Worm (Caenorhabditis elegans): ENCODE data around the gene hex-5.

Gene hex-5

ce11 chrX:14905161-14905560 lies at the start of gene hex-5:
TSS of gene hex-5 (minus strand) at chrX:14905261.
- TF ChIP-seq ref-1 (GFP tag; conservative IDR thresholded peaks at IDR 0.05) (no peak), ztf-29 (GFP tag; IDR thresholded peaks at IDR 0.05) (no peak), flt-1 (GFP tag; IDR thresholded peaks at IDR 0.05) (no peak), ztf-23 (GFP tag; IDR thresholded peaks at IDR 0.05) (no peak), med-1 (GFP tag; optimal IDR thresholded peaks at IDR 0.05; ENCODE audit: insufficient read depth) (no peak), cog-1 (tag; optimal IDR thresholded peaks at IDR 0.05) (no peak), T22C8.4 (GFP tag; IDR thresholded peaks at IDR 0.05) (no peak)

DNA sequence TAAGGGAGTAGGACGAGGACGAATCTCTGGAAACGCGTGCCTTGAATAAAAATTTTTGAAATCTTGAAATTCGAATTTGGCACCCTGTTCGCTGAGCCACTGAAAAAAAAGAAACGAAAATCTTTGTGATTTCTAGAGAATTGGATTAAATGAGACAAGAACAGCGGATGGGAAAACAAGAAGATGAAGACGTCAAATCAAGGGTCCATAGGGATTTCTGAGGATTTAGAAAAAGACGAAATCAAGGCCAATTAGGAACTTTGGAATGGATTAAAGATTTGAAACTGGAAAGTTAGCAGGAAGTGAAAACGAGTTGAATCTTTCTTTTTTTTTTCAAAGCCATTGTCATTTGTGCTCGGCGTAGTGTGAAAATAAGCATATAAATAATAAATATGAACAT lies 49.5 kb upstream of the hex-5 start, which contains the start of gene pag-3:
Gene pag-3 (minus strand): TSS at position 101 of the 400 bp plus-strand sequence.
- TF ChIP-seq med-1 (GFP tag; optimal IDR thresholded peaks at IDR 0.05; ENCODE audit: insufficient read depth), result no peak
- no peak for TF ChIP-seq klf-2 (GFP tag; conservative IDR thresholded peaks at IDR 0.05)
- no peak for TF ChIP-seq ztf-23 (GFP tag; IDR thresholded peaks at IDR 0.05)
- no peak for TF ChIP-seq flt-1 (GFP tag; IDR thresholded peaks at IDR 0.05)

ce11 chrX:14951797-14952196 lies 46.7 kb upstream of the hex-5 start:
- no peak for TF ChIP-seq ref-1 (GFP tag; conservative IDR thresholded peaks at IDR 0.05)
- TF ChIP-seq tab-1 (GFP tag; IDR thresholded peaks at IDR 0.05), result no peak
- no peak for TF ChIP-seq flt-1 (GFP tag; IDR thresholded peaks at IDR 0.05)
- TF ChIP-seq ztf-29 (GFP tag; IDR thresholded peaks at IDR 0.05), result no peak
- TF ChIP-seq ztf-23 (GFP tag; IDR thresholded peaks at IDR 0.05), result no peak
- no peak for TF ChIP-seq T22C8.4 (GFP tag; IDR thresholded peaks at IDR 0.05)
- no peak for TF ChIP-seq med-1 (GFP tag; optimal IDR thresholded peaks at IDR 0.05; ENCODE audit: insufficient read depth)
- no peak for TF ChIP-seq klf-2 (GFP tag; conservative IDR thresholded peaks at IDR 0.05)
- TF ChIP-seq cog-1 (tag; optimal IDR thresholded peaks at IDR 0.05), result no peak

ce11 chrX:14947355-14947668 lies 42.3 kb upstream of the hex-5 start:
- TF ChIP-seq ref-1 (GFP tag; conservative IDR thresholded peaks at IDR 0.05) (no peak), flt-1 (GFP tag; IDR thresholded peaks at IDR 0.05) (no peak), T22C8.4 (GFP tag; IDR thresholded peaks at IDR 0.05) (no peak), klf-2 (GFP tag; conservative IDR thresholded peaks at IDR 0.05) (no peak), tab-1 (GFP tag; IDR thresholded peaks at IDR 0.05) (no peak), ztf-29 (GFP tag; IDR thresholded peaks at IDR 0.05) (no peak), ztf-23 (GFP tag; IDR thresholded peaks at IDR 0.05) (no peak), cog-1 (tag; optimal IDR thresholded peaks at IDR 0.05) (no peak), med-1 (GFP tag; optimal IDR thresholded peaks at IDR 0.05; ENCODE audit: insufficient read depth) (no peak)

- TF ChIP-seq ztf-29 (GFP tag; IDR thresholded peaks at IDR 0.05) (0 out of 2 replicates have a peak, but pooled peaks have one; percentile 12), ref-1 (GFP tag; conservative IDR thresholded peaks at IDR 0.05) (no peak)
Observed at ce11 chrX:14946464-14947354, 41.6 kb upstream of the hex-5 start.

- no peak for TF ChIP-seq flt-1 (GFP tag; IDR thresholded peaks at IDR 0.05)
- no peak for TF ChIP-seq cog-1 (tag; optimal IDR thresholded peaks at IDR 0.05)
- TF ChIP-seq ztf-29 (GFP tag; IDR thresholded peaks at IDR 0.05), result no peak
- TF ChIP-seq T22C8.4 (GFP tag; IDR thresholded peaks at IDR 0.05), result no peak
- no peak for TF ChIP-seq ref-1 (GFP tag; conservative IDR thresholded peaks at IDR 0.05)
- no peak for TF ChIP-seq klf-2 (GFP tag; conservative IDR thresholded peaks at IDR 0.05)
- TF ChIP-seq ztf-23 (GFP tag; IDR thresholded peaks at IDR 0.05), result no peak
Observed at ce11 chrX:14946217-14946463, 41.1 kb upstream of the hex-5 start, which contains the start of gene mrp-5. TSS of gene mrp-5 (minus strand) at chrX:14946317.

DNA sequence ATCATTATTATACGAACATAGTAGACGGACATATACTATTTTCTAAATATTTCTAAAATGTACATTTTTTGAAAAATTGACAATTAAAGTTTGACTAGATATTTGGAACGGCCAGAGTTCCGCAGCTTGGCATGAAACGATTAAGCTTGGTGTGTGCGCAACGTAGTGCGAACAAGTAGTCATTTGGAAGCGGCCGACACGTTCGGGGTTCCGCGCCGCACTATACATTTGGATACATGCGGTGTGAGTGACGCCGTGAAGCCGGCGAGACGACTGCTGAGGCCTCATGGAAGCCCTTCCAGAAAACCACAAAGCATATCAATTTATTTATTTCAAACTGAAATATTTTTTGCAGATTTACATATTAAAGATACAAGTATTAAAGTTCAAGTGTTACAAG lies 33.1 kb upstream of the hex-5 start:
- TF ChIP-seq ztf-23 (GFP tag; IDR thresholded peaks at IDR 0.05) (no peak), klf-2 (GFP tag; conservative IDR thresholded peaks at IDR 0.05) (no peak), med-1 (GFP tag; optimal IDR thresholded peaks at IDR 0.05; ENCODE audit: insufficient read depth) (no peak), tab-1 (GFP tag; IDR thresholded peaks at IDR 0.05) (no peak), cog-1 (tag; optimal IDR thresholded peaks at IDR 0.05) (no peak), ref-1 (GFP tag; conservative IDR thresholded peaks at IDR 0.05) (no peak), ztf-29 (GFP tag; IDR thresholded peaks at IDR 0.05) (no peak)

- TF ChIP-seq T22C8.4 (GFP tag; IDR thresholded peaks at IDR 0.05) (no peak), cog-1 (tag; optimal IDR thresholded peaks at IDR 0.05) (no peak), flt-1 (GFP tag; IDR thresholded peaks at IDR 0.05) (no peak), ztf-23 (GFP tag; IDR thresholded peaks at IDR 0.05) (no peak), med-1 (GFP tag; optimal IDR thresholded peaks at IDR 0.05; ENCODE audit: insufficient read depth) (no peak), tab-1 (GFP tag; IDR thresholded peaks at IDR 0.05) (no peak), ref-1 (GFP tag; conservative IDR thresholded peaks at IDR 0.05) (no peak), klf-2 (GFP tag; conservative IDR thresholded peaks at IDR 0.05) (no peak), ztf-29 (GFP tag; IDR thresholded peaks at IDR 0.05) (no peak)
Observed at ce11 chrX:14931443-14931842, 26.4 kb upstream of the hex-5 start.

DNA sequence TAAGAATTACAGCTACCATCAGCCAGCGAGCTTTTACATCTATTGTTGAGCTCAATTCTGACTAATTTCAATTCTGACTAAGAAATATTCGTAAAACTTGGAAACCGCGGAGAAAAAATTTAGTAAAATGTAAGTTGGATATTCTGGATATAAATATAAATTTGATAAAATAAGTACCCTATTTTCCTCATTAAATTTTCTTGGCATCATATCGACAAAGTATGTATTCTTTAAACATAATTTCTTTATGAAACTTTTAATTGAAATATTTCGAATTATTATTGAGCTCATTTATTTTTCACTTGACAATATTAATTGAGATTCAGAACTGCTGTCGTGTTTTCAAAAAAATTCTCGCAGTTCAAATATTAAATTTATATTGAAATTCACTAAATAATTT lies 24.5 kb upstream of the hex-5 start:
- TF ChIP-seq ref-1 (GFP tag; conservative IDR thresholded peaks at IDR 0.05) (no peak), tab-1 (GFP tag; IDR thresholded peaks at IDR 0.05) (no peak), flt-1 (GFP tag; IDR thresholded peaks at IDR 0.05) (no peak), ztf-23 (GFP tag; IDR thresholded peaks at IDR 0.05) (no peak), ztf-29 (GFP tag; IDR thresholded peaks at IDR 0.05) (no peak), T22C8.4 (GFP tag; IDR thresholded peaks at IDR 0.05) (no peak), klf-2 (GFP tag; conservative IDR thresholded peaks at IDR 0.05) (no peak), med-1 (GFP tag; optimal IDR thresholded peaks at IDR 0.05; ENCODE audit: insufficient read depth) (no peak), cog-1 (tag; optimal IDR thresholded peaks at IDR 0.05) (no peak)

ce11 chrX:14928854-14929253 lies 23.8 kb upstream of the hex-5 start, which contains the start of gene ntr-2:
TSS of gene ntr-2 (minus strand) at chrX:14928954.
- no peak for TF ChIP-seq flt-1 (GFP tag; IDR thresholded peaks at IDR 0.05)
- TF ChIP-seq med-1 (GFP tag; optimal IDR thresholded peaks at IDR 0.05; ENCODE audit: insufficient read depth), result no peak
- no peak for TF ChIP-seq ztf-23 (GFP tag; IDR thresholded peaks at IDR 0.05)
- TF ChIP-seq klf-2 (GFP tag; conservative IDR thresholded peaks at IDR 0.05), result no peak
- TF ChIP-seq cog-1 (tag; optimal IDR thresholded peaks at IDR 0.05), result no peak
- TF ChIP-seq T22C8.4 (GFP tag; IDR thresholded peaks at IDR 0.05), result no peak
- TF ChIP-seq ref-1 (GFP tag; conservative IDR thresholded peaks at IDR 0.05), result no peak
- TF ChIP-seq tab-1 (GFP tag; IDR thresholded peaks at IDR 0.05), result no peak
- no peak for TF ChIP-seq ztf-29 (GFP tag; IDR thresholded peaks at IDR 0.05)

All from whole organism, midembryonic.